Worm (Caenorhabditis elegans) whole organism, L4 larva: ENCODE data around the gene wrm-1.

Source experiments
- ZK337.2 ChIP-seq: fragments of 200-800 bp; sonication (Bioruptor generic); IDR thresholded peaks from 2 replicates; pipeline ENCODE4 v1.3.6; 2022; ENCODE audit warnings: missing genetic modification reagents, missing genetic modification characterization, missing compliant biosample characterization
- ama-1 ChIP-seq: fragments of 150-350 bp; optimal IDR thresholded peaks from 2 replicates; lab custom pipeline; 2014; ENCODE audit warnings: inconsistent platforms, mixed read lengths
- dpl-1 ChIP-seq: fragments of 150-350 bp; optimal IDR thresholded peaks from 2 replicates; lab custom pipeline; 2014; ENCODE audit warnings: missing biosample characterization, missing genetic modification reagents, missing genetic modification characterization
- fkh-10 ChIP-seq: fragments of 150-350 bp; optimal IDR thresholded peaks from 2 replicates; lab custom pipeline; 2014; ENCODE audit warnings: missing biosample characterization, missing genetic modification reagents, missing genetic modification characterization
- lsy-2 ChIP-seq, 2 experiments: fragments of 150-350 bp in 1 of 2; sonication (generic microtip) in 1 of 2; optimal IDR thresholded peaks; 2 replicates each; lab custom pipeline; 2014 to 2017; ENCODE audit warnings: missing biosample characterization in 2 of 2, missing genetic modification characterization in 2 of 2
- nhr-10 ChIP-seq: fragments of 150-350 bp; optimal IDR thresholded peaks from 2 replicates; lab custom pipeline; 2014; ENCODE audit warnings: missing biosample characterization, missing genetic modification characterization
- nhr-237 ChIP-seq: sonication (generic microtip); optimal IDR thresholded peaks from 2 replicates; lab custom pipeline; 2017; ENCODE audit warnings: missing biosample characterization, missing genetic modification characterization
- snpc-4 ChIP-seq: fragments of 150-350 bp; optimal IDR thresholded peaks from 2 replicates; lab custom pipeline; 2014; ENCODE audit warnings: missing biosample characterization, missing genetic modification characterization

DNA sequence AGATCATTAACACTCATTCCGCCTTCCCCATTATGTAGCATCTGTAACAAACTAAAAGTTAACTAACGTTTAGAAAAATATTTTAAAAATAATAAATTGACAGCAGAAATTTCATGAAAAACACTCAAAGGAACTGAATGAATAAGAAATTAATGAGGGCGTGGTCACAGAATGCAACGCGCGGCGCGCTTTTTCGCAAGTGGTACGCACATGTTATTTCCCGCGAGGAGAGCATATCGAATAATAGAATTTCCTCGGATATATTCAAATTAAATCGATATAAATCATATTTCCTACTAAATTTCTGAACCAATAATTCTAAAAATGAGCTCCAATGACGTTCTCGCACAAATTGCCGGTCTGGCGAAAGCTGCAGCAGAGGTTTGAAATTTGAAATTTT, 30.0 kb upstream of the wrm-1 start, which contains the start of the genes abi-1 and arle-14:
- TF ChIP-seq fkh-10 (no peak), snpc-4 (tag; lab: Kevin White, UChicago) (no peak), nhr-10 (tag; lab: Kevin White, UChicago) (no peak), ZK337.2 (GFP tag; lab: Robert Waterston, UW) (no peak), ama-1 (lab: Kevin White, UChicago) (no peak), lsy-2 (tag; optimal IDR thresholded peaks at IDR 0.05; lab: Kevin White, UChicago) (no peak), dpl-1 (GFP tag; lab: Kevin White, UChicago) (peak; percentile 9), nhr-237 (tag; lab: Kevin White, UChicago) (no peak)
